Fruit fly (Drosophila melanogaster): Measurements from ENCODE around the gene meng.

Gene meng

dm6 chr2L:6787973-6788368, 45.7 kb downstream of the meng start (continued):
- TF ChIP-seq CG15514 (GFP tag; optimal IDR thresholded peaks at IDR 0.05): no peak
- peak; percentile 31 for TF ChIP-seq btn (GFP tag; optimal IDR thresholded peaks at IDR 0.05)
- TF ChIP-seq Optix (GFP tag; IDR thresholded peaks at IDR 0.05): no peak
- TF ChIP-seq Kr (GFP tag; optimal IDR thresholded peaks at IDR 0.05): no peak
- TF ChIP-seq Doc3 (GFP tag; IDR thresholded peaks at IDR 0.05; ENCODE audit: partially characterized antibody): no peak
- peak; percentile 46 for TF ChIP-seq CG30431 (GFP tag; optimal IDR thresholded peaks at IDR 0.05)
- no peak for TF ChIP-seq CG31365 (tag; optimal IDR thresholded peaks at IDR 0.05)
- TF ChIP-seq Fer2 (tag; optimal IDR thresholded peaks at IDR 0.05): no peak
- TF ChIP-seq Adf1 (GFP tag; IDR thresholded peaks at IDR 0.05): no peak
- peak; percentile 48 for TF ChIP-seq NC2α (GFP tag; optimal IDR thresholded peaks at IDR 0.05)
- peak; percentile 41 for TF ChIP-seq salm (tag; optimal IDR thresholded peaks at IDR 0.05)
- no peak for TF ChIP-seq ato (GFP tag; IDR thresholded peaks at IDR 0.05; ENCODE audit: partially characterized antibody)
- no peak for TF ChIP-seq CG14667 (GFP tag; IDR thresholded peaks at IDR 0.05)
- TF ChIP-seq br (optimal IDR thresholded peaks at IDR 0.05): no peak
- TF ChIP-seq CG10274 (GFP tag; optimal IDR thresholded peaks at IDR 0.05): no peak
- TF ChIP-seq CG6683 (GFP tag; optimal IDR thresholded peaks at IDR 0.05): no peak
- TF ChIP-seq CG1647 (GFP tag; optimal IDR thresholded peaks at IDR 0.05): peak; percentile 38
- peak; percentile 6 for TF ChIP-seq Sry-δ (GFP tag; optimal IDR thresholded peaks at IDR 0.05)
- TF ChIP-seq CG10565 (GFP tag; optimal IDR thresholded peaks at IDR 0.05): no peak
- TF ChIP-seq pum (GFP tag; optimal IDR thresholded peaks at IDR 0.05): peak; percentile 32
- TF ChIP-seq ase (GFP tag; IDR thresholded peaks at IDR 0.05): 0 out of 3 replicates have a peak, but pooled peaks have one; percentile 50
- no peak for TF ChIP-seq CG2116 (GFP tag; optimal IDR thresholded peaks at IDR 0.05)
- peak; percentile 56; the same call in 1 of the 2 replicates for TF ChIP-seq ara (GFP tag; IDR thresholded peaks at IDR 0.05)
- no peak for TF ChIP-seq CG8281 (tag; optimal IDR thresholded peaks at IDR 0.05)
- TF ChIP-seq CG1529 (GFP tag; optimal IDR thresholded peaks at IDR 0.05): peak; percentile 44
- TF ChIP-seq CG42726 (GFP tag; IDR thresholded peaks at IDR 0.05; ENCODE audit: partially characterized antibody): no peak
- no peak for TF ChIP-seq usp (GFP tag; optimal IDR thresholded peaks at IDR 0.05)
- peak; percentile 46 for TF ChIP-seq Asciz (GFP tag; optimal IDR thresholded peaks at IDR 0.05)
- no peak for TF ChIP-seq CG31388 (GFP tag; optimal IDR thresholded peaks at IDR 0.05)
- TF ChIP-seq CG2199 (GFP tag; IDR thresholded peaks at IDR 0.05): no peak
- TF ChIP-seq dmrt99B (tag; optimal IDR thresholded peaks at IDR 0.05): peak; percentile 74
- peak; percentile 18 for TF ChIP-seq tap (tag; optimal IDR thresholded peaks at IDR 0.05)
- no peak for TF ChIP-seq MBD-R2 (GFP tag; IDR thresholded peaks at IDR 0.05)
- peak; percentile 32 for TF ChIP-seq CG12071 (GFP tag; optimal IDR thresholded peaks at IDR 0.05)
- peak; percentile 41 for TF ChIP-seq shn (GFP tag; optimal IDR thresholded peaks at IDR 0.05)
- no peak for TF ChIP-seq Ravus (GFP tag; IDR thresholded peaks at IDR 0.05)
- no peak for TF ChIP-seq CG16815 (GFP tag; optimal IDR thresholded peaks at IDR 0.05)
- no peak for TF ChIP-seq HmgZ (tag; optimal IDR thresholded peaks at IDR 0.05)
- peak; percentile 35 for TF ChIP-seq CG7271 (tag; optimal IDR thresholded peaks at IDR 0.05)
- peak; percentile 14 for TF ChIP-seq CG8924 (tag; optimal IDR thresholded peaks at IDR 0.05)
- TF ChIP-seq Hr39 (optimal IDR thresholded peaks at IDR 0.05): no peak
- peak; percentile 12 for TF ChIP-seq her (GFP tag; optimal IDR thresholded peaks at IDR 0.05)
- TF ChIP-seq bsh (GFP tag; optimal IDR thresholded peaks at IDR 0.05): peak in 1 of 2 experiments; percentile 88
- no peak for TF ChIP-seq Scr (GFP tag; IDR thresholded peaks at IDR 0.05; ENCODE audit: partially characterized antibody)
- TF ChIP-seq CG11456 (GFP tag; IDR thresholded peaks at IDR 0.05): no peak
- TF ChIP-seq CG4328 (GFP tag; optimal IDR thresholded peaks at IDR 0.05): no peak
- TF ChIP-seq CG17802 (tag; optimal IDR thresholded peaks at IDR 0.05): peak; percentile 41
- no peak for TF ChIP-seq CG13123 (GFP tag; optimal IDR thresholded peaks at IDR 0.05)
- TF ChIP-seq Dbx (GFP tag; IDR thresholded peaks at IDR 0.05): no peak
- no peak for TF ChIP-seq pb (GFP tag; optimal IDR thresholded peaks at IDR 0.05)
- TF ChIP-seq CG11504 (tag; optimal IDR thresholded peaks at IDR 0.05): peak; percentile 47
- no peak for TF ChIP-seq CG7745 (tag; optimal IDR thresholded peaks at IDR 0.05)
